ENCODE assay signal across 3 fruit fly cellular contexts in the genomic region with DNA sequence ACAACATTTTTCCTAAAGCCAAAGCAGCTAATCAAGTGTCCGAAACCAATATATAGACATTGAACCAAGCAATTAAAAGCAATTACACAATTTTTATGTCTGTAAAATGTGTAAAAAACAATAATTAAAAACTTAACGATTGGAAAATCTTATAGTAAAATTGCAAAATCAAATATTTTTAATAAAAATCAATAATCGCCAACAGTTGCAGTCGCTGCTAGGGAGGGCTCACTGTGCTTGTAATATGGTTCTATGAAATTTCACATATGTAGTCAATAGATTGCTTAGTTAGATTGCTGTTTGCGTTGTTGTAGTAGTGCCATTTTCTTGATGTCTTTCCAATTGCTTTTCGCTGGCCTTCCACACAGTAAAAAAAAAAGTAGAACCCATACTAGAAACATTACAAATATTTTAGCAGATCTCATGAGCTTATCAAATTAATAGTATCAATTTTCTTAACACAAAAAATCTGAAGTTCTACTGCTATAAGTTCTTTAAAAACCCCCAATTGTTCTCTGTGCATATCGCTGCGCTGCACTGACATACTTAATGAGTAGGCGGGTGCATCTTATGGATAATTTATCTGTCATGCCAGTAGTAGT.
A peak's percentile ranks its signal among the peaks of the same experiment; 100 is the strongest.
TF ChIP-seq lines count a peak whose summit lies in the region.

No protein-coding gene starts in this region.

- TF ChIP-seq CTCF in whole organism, embryonic (GFP tag; optimal IDR thresholded peaks at IDR 0.05; lab: Kevin White, UChicago), result no peak

TF ChIP-seq in whole organism, embryonic, 481 proteins besides CTCF, POLR2A, EP300 and RAD21:
- TF ChIP-seq Med (GFP tag; lab: Kevin White, UChicago) (peak; percentile 6), Poxn (GFP tag; IDR thresholded peaks at IDR 0.05; lab: Robert Waterston, UW) (no peak), sens (GFP tag; lab: Kevin White, UChicago) (peak; percentile 59), Ets65A (GFP tag; lab: Kevin White, UChicago) (peak; percentile 25), trem (tag; optimal IDR thresholded peaks at IDR 0.05; lab: Kevin White, UChicago) (no peak), h (optimal IDR thresholded peaks at IDR 0.05; lab: Kevin White, UChicago) (no peak), Nf-YB (GFP tag; optimal IDR thresholded peaks at IDR 0.05; lab: Kevin White, UChicago) (no peak), pho (GFP tag; optimal IDR thresholded peaks at IDR 0.05; lab: Kevin White, UChicago) (no peak), repo (GFP tag; optimal IDR thresholded peaks at IDR 0.05; lab: Kevin White, UChicago) (no peak), NC2α (GFP tag; optimal IDR thresholded peaks at IDR 0.05; lab: Kevin White, UChicago) (no peak), CG10366 (GFP tag; IDR thresholded peaks at IDR 0.05; lab: Robert Waterston, UW) (no peak), grau (tag; optimal IDR thresholded peaks at IDR 0.05; lab: Kevin White, UChicago) (peak; percentile 26), Hr3 (GFP tag; optimal IDR thresholded peaks at IDR 0.05; lab: Kevin White, UChicago) (no peak), Drgx (GFP tag; IDR thresholded peaks at IDR 0.05; lab: Robert Waterston, UW) (peak; percentile 34; the same call in 1 of the 2 replicates), wor (GFP tag; IDR thresholded peaks at IDR 0.05; lab: Robert Waterston, UW) (no peak), ase (GFP tag; IDR thresholded peaks at IDR 0.05; lab: Robert Waterston, UW) (no peak), CG13296 (GFP tag; optimal IDR thresholded peaks at IDR 0.05; lab: Kevin White, UChicago) (no peak), corto (GFP tag; optimal IDR thresholded peaks at IDR 0.05; lab: Kevin White, UChicago) (no peak), CG2202 (tag; optimal IDR thresholded peaks at IDR 0.05; lab: Kevin White, UChicago) (no peak), Pdp1 (GFP tag; optimal IDR thresholded peaks at IDR 0.05; lab: Kevin White, UChicago) (peak in 1 of 2 experiments; percentile 13), CG15269 (tag; optimal IDR thresholded peaks at IDR 0.05; lab: Kevin White, UChicago) (no peak), btn (GFP tag; optimal IDR thresholded peaks at IDR 0.05; lab: Kevin White, UChicago) (no peak)

TF ChIP-seq in whole organism, prepupa, 60 proteins besides CTCF, POLR2A, EP300 and RAD21:
- TF ChIP-seq CG6276 (GFP tag; optimal IDR thresholded peaks at IDR 0.05; lab: Kevin White, UChicago), result peak; percentile 44
- peak; percentile 82 for TF ChIP-seq eg (GFP tag; IDR thresholded peaks at IDR 0.05; lab: Robert Waterston, UW)
- peak; percentile 70 for TF ChIP-seq Eip78C (GFP tag; lab: Kevin White, UChicago)
- peak; percentile 18; the same call in 1 of the 2 replicates for TF ChIP-seq CG15336 (GFP tag; IDR thresholded peaks at IDR 0.05; lab: Robert Waterston, UW)
- no peak for TF ChIP-seq Sox102F (GFP tag; optimal IDR thresholded peaks at IDR 0.05; lab: Kevin White, UChicago)
- TF ChIP-seq Hr4 (GFP tag; optimal IDR thresholded peaks at IDR 0.05; lab: Kevin White, UChicago), result peak; percentile 21
- no peak for TF ChIP-seq lz (GFP tag; optimal IDR thresholded peaks at IDR 0.05; lab: Kevin White, UChicago)
- peak; percentile 69 for TF ChIP-seq CG6163 (GFP tag; IDR thresholded peaks at IDR 0.05; lab: Robert Waterston, UW)
- peak; percentile 26 for TF ChIP-seq CG3919 (GFP tag; optimal IDR thresholded peaks at IDR 0.05; lab: Kevin White, UChicago)
- TF ChIP-seq vri (GFP tag; optimal IDR thresholded peaks at IDR 0.05; lab: Kevin White, UChicago), result no peak
- peak; percentile 7; the same call in 1 of the 2 replicates for TF ChIP-seq CG11294 (GFP tag; IDR thresholded peaks at IDR 0.05; lab: Robert Waterston, UW)
- TF ChIP-seq CG1621 (tag; optimal IDR thresholded peaks at IDR 0.05; lab: Kevin White, UChicago), result no peak
- peak; percentile 32 for TF ChIP-seq Lpt (GFP tag; optimal IDR thresholded peaks at IDR 0.05; lab: Kevin White, UChicago)
- peak; percentile 55 for TF ChIP-seq CG32006 (GFP tag; optimal IDR thresholded peaks at IDR 0.05; lab: Kevin White, UChicago)
- TF ChIP-seq Hr38 (GFP tag; optimal IDR thresholded peaks at IDR 0.05; lab: Kevin White, UChicago), result no peak
- no peak for TF ChIP-seq topi (GFP tag; optimal IDR thresholded peaks at IDR 0.05; lab: Kevin White, UChicago)
- peak; percentile 54 for TF ChIP-seq Gug (GFP tag; IDR thresholded peaks at IDR 0.05; lab: Robert Waterston, UW)
- TF ChIP-seq Sox15 (GFP tag; optimal IDR thresholded peaks at IDR 0.05; lab: Kevin White, UChicago), result no peak
- TF ChIP-seq svp (GFP tag; lab: Kevin White, UChicago), result no peak

TF ChIP-seq in whole organism, pupa, 21 proteins besides CTCF, POLR2A, EP300 and RAD21:
- no peak for TF ChIP-seq CG34367 (tag; optimal IDR thresholded peaks at IDR 0.05; lab: Kevin White, UChicago)
- peak; percentile 64; the same call in 2 of the 3 replicates for TF ChIP-seq fd96Ca (GFP tag; IDR thresholded peaks at IDR 0.05; lab: Robert Waterston, UW)
- TF ChIP-seq CG8301 (tag; optimal IDR thresholded peaks at IDR 0.05; lab: Kevin White, UChicago), result peak; percentile 65
- TF ChIP-seq CG12605 (GFP tag; IDR thresholded peaks at IDR 0.05; lab: Robert Waterston, UW), result peak; percentile 37; the same call in 1 of the 2 replicates
- TF ChIP-seq Ets98B (GFP tag; IDR thresholded peaks at IDR 0.05; lab: Robert Waterston, UW), result peak; percentile 54
- TF ChIP-seq CG32121 (GFP tag; IDR thresholded peaks at IDR 0.05; lab: Robert Waterston, UW), result peak; percentile 55; the same call in 1 of the 2 replicates
- peak; percentile 84 for TF ChIP-seq CG4496 (GFP tag; IDR thresholded peaks at IDR 0.05; lab: Robert Waterston, UW)
- TF ChIP-seq Pif1A (GFP tag; optimal IDR thresholded peaks at IDR 0.05; lab: Kevin White, UChicago), result no peak
- TF ChIP-seq EcR (GFP tag; optimal IDR thresholded peaks at IDR 0.05; lab: Kevin White, UChicago), result no peak
- TF ChIP-seq CG14655 (GFP tag; optimal IDR thresholded peaks at IDR 0.05; lab: Kevin White, UChicago), result peak; percentile 77
- no peak for TF ChIP-seq gl (tag; optimal IDR thresholded peaks at IDR 0.05; lab: Kevin White, UChicago)
- TF ChIP-seq rn (GFP tag; IDR thresholded peaks at IDR 0.05; lab: Robert Waterston, UW), result no peak
- TF ChIP-seq Snoo (tag; optimal IDR thresholded peaks at IDR 0.05; lab: Kevin White, UChicago), result no peak
- TF ChIP-seq CG8159 (tag; optimal IDR thresholded peaks at IDR 0.05; lab: Kevin White, UChicago), result no peak
- TF ChIP-seq CG17806 (tag; optimal IDR thresholded peaks at IDR 0.05; lab: Kevin White, UChicago), result no peak
- TF ChIP-seq D1 (tag; optimal IDR thresholded peaks at IDR 0.05; lab: Kevin White, UChicago), result no peak
- TF ChIP-seq Pif1B (GFP tag; optimal IDR thresholded peaks at IDR 0.05; lab: Kevin White, UChicago), result peak; percentile 1
- no peak for TF ChIP-seq CG15710 (tag; optimal IDR thresholded peaks at IDR 0.05; lab: Kevin White, UChicago)
- TF ChIP-seq CG9948 (tag; optimal IDR thresholded peaks at IDR 0.05; lab: Kevin White, UChicago), result no peak
- no peak for TF ChIP-seq CG13204 (GFP tag; optimal IDR thresholded peaks at IDR 0.05; lab: Kevin White, UChicago)
- TF ChIP-seq CG10348 (GFP tag; IDR thresholded peaks at IDR 0.05; lab: Robert Waterston, UW), result no peak
